Fruit fly (Drosophila melanogaster): ENCODE measurements around the gene Tbc1d8-9.

dm6 chr3L:21389758-21390157, 46.2 kb upstream of the Tbc1d8-9 start:
- TF ChIP-seq CG12391 (tag; optimal IDR thresholded peaks at IDR 0.05) (no peak), inv (GFP tag; IDR thresholded peaks at IDR 0.05; ENCODE audit: partially characterized antibody) (no peak), CG13296 (GFP tag; optimal IDR thresholded peaks at IDR 0.05) (no peak), CG16779 (GFP tag; IDR thresholded peaks at IDR 0.05) (no peak), CG3995 (GFP tag; optimal IDR thresholded peaks at IDR 0.05) (no peak), esg (GFP tag; conservative IDR thresholded peaks at IDR 0.05) (no peak), CG17361 (GFP tag; IDR thresholded peaks at IDR 0.05) (no peak), CG10274 (GFP tag; optimal IDR thresholded peaks at IDR 0.05) (no peak), CG2199 (GFP tag; IDR thresholded peaks at IDR 0.05) (no peak), pb (GFP tag; optimal IDR thresholded peaks at IDR 0.05) (no peak), tin (GFP tag; optimal IDR thresholded peaks at IDR 0.05) (no peak), ac (GFP tag; optimal IDR thresholded peaks at IDR 0.05) (no peak)
